Fruit fly (Drosophila melanogaster) whole organism, embryonic: Measurements from ENCODE around the gene Pgant35A.

Experiments used
- CG33557 ChIP-seq: fragments of 200-800 bp; sonication (Bioruptor generic); optimal IDR thresholded peaks from 2 replicates; lab custom pipeline; 2019; ENCODE audit warnings: missing biosample characterization, mild to moderate bottlenecking, missing genetic modification characterization, moderate library complexity
- Kr ChIP-seq: fragments of 200-800 bp; sonication (Bioruptor generic); optimal IDR thresholded peaks from 2 replicates; lab custom pipeline; 2017; ENCODE audit warnings: missing biosample characterization, mild to moderate bottlenecking, missing genetic modification characterization
- bcd ChIP-seq: fragments of 200-800 bp; sonication (Bioruptor generic); optimal IDR thresholded peaks from 2 replicates; lab custom pipeline; 2017; ENCODE audit warnings: missing biosample characterization, mild to moderate bottlenecking, missing genetic modification characterization

- TF ChIP-seq bcd (GFP tag; lab: Kevin White, UChicago) (no peak), CG33557 (GFP tag; lab: Kevin White, UChicago) (no peak), Kr (GFP tag; lab: Kevin White, UChicago) (no peak)
Measured at dm6 chr2L:14350587-14350986, 8.5 kb upstream of the Pgant35A start.
